Worm (Caenorhabditis elegans): ENCODE data around the gene ugt-10.
"Not testable (repeated sequence)": the region's sequence is repeated elsewhere in the genome, so short reads cannot be mapped to it uniquely, and the experiment has no call there.

- not testable (repeated sequence) for TF ChIP-seq nhr-77 (tag; optimal IDR thresholded peaks at IDR 0.05); hmg-11 (tag; optimal IDR thresholded peaks at IDR 0.05); nhr-76 (tag; optimal IDR thresholded peaks at IDR 0.05); nhr-237 (tag; optimal IDR thresholded peaks at IDR 0.05); egl-27 (tag; optimal IDR thresholded peaks at IDR 0.05); ceh-82 (tag; optimal IDR thresholded peaks at IDR 0.05); lin-39 (tag; optimal IDR thresholded peaks at IDR 0.05); ama-1 (optimal IDR thresholded peaks at IDR 0.05)
These were observed at the start of gene ugt-10 for ce11 chrV:4900020-4900419.

Data from whole organism, L3 larva.